Worm (Caenorhabditis elegans): ENCODE results near the gene F35E12.10.
A peak's percentile ranks its signal among the peaks of the same experiment; 100 is the strongest.

The F35E12.10 gene

ce11 chrV:13787948-13788681, 39.6 kb upstream of the F35E12.10 start:
- TF ChIP-seq ceh-16 (tag; optimal IDR thresholded peaks at IDR 0.05) (no peak), nhr-129 (tag; optimal IDR thresholded peaks at IDR 0.05) (peak; percentile 50), C34F6.9 (tag; optimal IDR thresholded peaks at IDR 0.05) (no peak), ZK546.5 (tag; optimal IDR thresholded peaks at IDR 0.05) (no peak), lin-13 (GFP tag; optimal IDR thresholded peaks at IDR 0.05) (no peak), crh-2 (tag; optimal IDR thresholded peaks at IDR 0.05) (peak; percentile 10), gmeb-1 (tag; optimal IDR thresholded peaks at IDR 0.05) (no peak), egl-27 (tag; optimal IDR thresholded peaks at IDR 0.05) (no peak), fos-1 (tag; optimal IDR thresholded peaks at IDR 0.05) (peak; percentile 9), sem-4 (tag; optimal IDR thresholded peaks at IDR 0.05) (peak; percentile 23), nhr-12 (tag; optimal IDR thresholded peaks at IDR 0.05) (no peak), F13H6.1 (tag; optimal IDR thresholded peaks at IDR 0.05) (peak; percentile 19), lin-39 (tag; optimal IDR thresholded peaks at IDR 0.05) (no peak), blmp-1 (tag; optimal IDR thresholded peaks at IDR 0.05; ENCODE audit: insufficient read depth) (peak; percentile 6), unc-62 (GFP tag; optimal IDR thresholded peaks at IDR 0.05) (no peak), snpc-4 (tag; optimal IDR thresholded peaks at IDR 0.05) (no peak), nhr-21 (tag; optimal IDR thresholded peaks at IDR 0.05) (peak; percentile 39), sma-9 (GFP tag; optimal IDR thresholded peaks at IDR 0.05) (peak; percentile 67), sma-9 (tag; optimal IDR thresholded peaks at IDR 0.05) (no peak), lsy-2 (tag; optimal IDR thresholded peaks at IDR 0.05) (no peak), nhr-25 (tag; optimal IDR thresholded peaks at IDR 0.05) (peak; percentile 65), nhr-11 (tag; optimal IDR thresholded peaks at IDR 0.05) (no peak)

ce11 chrV:13787225-13787898, 38.8 kb upstream of the F35E12.10 start, which contains the start of the genes F53C11.4 and F53C11.5:
TSS of gene F53C11.4 (minus strand) at chrV:13787352.
TSS of gene F53C11.5 (plus strand) at chrV:13787549.
- TF ChIP-seq skn-1 (tag; optimal IDR thresholded peaks at IDR 0.05) (no peak), ZK546.5 (tag; optimal IDR thresholded peaks at IDR 0.05) (no peak), lin-11 (tag; optimal IDR thresholded peaks at IDR 0.05) (no peak), nhr-10 (tag; optimal IDR thresholded peaks at IDR 0.05) (no peak), fos-1 (tag; optimal IDR thresholded peaks at IDR 0.05) (peak; percentile 59), lin-39 (tag; optimal IDR thresholded peaks at IDR 0.05) (no peak), gmeb-1 (tag; optimal IDR thresholded peaks at IDR 0.05) (peak; percentile 17), sma-3 (GFP tag; optimal IDR thresholded peaks at IDR 0.05) (peak; percentile 94), C34F6.9 (tag; optimal IDR thresholded peaks at IDR 0.05) (peak; percentile 71), zag-1 (tag; optimal IDR thresholded peaks at IDR 0.05) (no peak), F13H6.1 (tag; optimal IDR thresholded peaks at IDR 0.05) (peak; percentile 26), unc-55 (GFP tag; optimal IDR thresholded peaks at IDR 0.05) (no peak), blmp-1 (tag; optimal IDR thresholded peaks at IDR 0.05; ENCODE audit: insufficient read depth) (no peak), ztf-11 (tag; optimal IDR thresholded peaks at IDR 0.05) (no peak), peb-1 (tag; optimal IDR thresholded peaks at IDR 0.05) (no peak), nhr-129 (tag; optimal IDR thresholded peaks at IDR 0.05) (peak; percentile 13), nhr-77 (tag; optimal IDR thresholded peaks at IDR 0.05) (no peak), R02D3.7 (tag; optimal IDR thresholded peaks at IDR 0.05) (no peak), ama-1 (optimal IDR thresholded peaks at IDR 0.05) (peak; percentile 32), nhr-25 (tag; optimal IDR thresholded peaks at IDR 0.05) (no peak), Y55F3AM.14 (GFP tag; optimal IDR thresholded peaks at IDR 0.05) (no peak), nhr-237 (tag; optimal IDR thresholded peaks at IDR 0.05) (no peak), dmd-4 (tag; optimal IDR thresholded peaks at IDR 0.05) (no peak), snpc-4 (tag; optimal IDR thresholded peaks at IDR 0.05) (no peak), sma-9 (GFP tag; optimal IDR thresholded peaks at IDR 0.05) (peak; percentile 94), sma-9 (tag; optimal IDR thresholded peaks at IDR 0.05) (no peak), elt-1 (tag; optimal IDR thresholded peaks at IDR 0.05) (no peak), nhr-12 (tag; optimal IDR thresholded peaks at IDR 0.05) (no peak), egl-27 (tag; optimal IDR thresholded peaks at IDR 0.05) (peak; percentile 0), nhr-21 (tag; optimal IDR thresholded peaks at IDR 0.05) (no peak), alr-1 (tag; optimal IDR thresholded peaks at IDR 0.05) (no peak), unc-39 (tag; optimal IDR thresholded peaks at IDR 0.05) (no peak), ztf-4 (tag; optimal IDR thresholded peaks at IDR 0.05) (no peak), ceh-82 (tag; optimal IDR thresholded peaks at IDR 0.05) (no peak), mdl-1 (tag; optimal IDR thresholded peaks at IDR 0.05) (no peak), ztf-1 (GFP tag; conservative IDR thresholded peaks at IDR 0.05) (no peak), mbf-1 (tag; optimal IDR thresholded peaks at IDR 0.05) (no peak), nhr-6 (tag; optimal IDR thresholded peaks at IDR 0.05) (no peak), sem-4 (tag; optimal IDR thresholded peaks at IDR 0.05) (no peak), elt-3 (tag; optimal IDR thresholded peaks at IDR 0.05) (no peak), mab-5 (tag; optimal IDR thresholded peaks at IDR 0.05) (no peak), lin-13 (GFP tag; optimal IDR thresholded peaks at IDR 0.05) (peak; percentile 16), nhr-23 (tag; optimal IDR thresholded peaks at IDR 0.05) (no peak), lsy-2 (tag; optimal IDR thresholded peaks at IDR 0.05) (peak in 1 of 2 experiments; percentile 77), nhr-11 (tag; optimal IDR thresholded peaks at IDR 0.05) (no peak), crh-2 (tag; optimal IDR thresholded peaks at IDR 0.05) (peak; percentile 49), ceh-16 (tag; optimal IDR thresholded peaks at IDR 0.05) (no peak)
